Worm (Caenorhabditis elegans) whole organism, young adult: ENCODE results near the gene clr-1.

Experiments
- C17E4.6 ChIP-seq: fragments of 200-800 bp; sonication (Bioruptor generic); IDR thresholded peaks from 2 replicates; pipeline ENCODE4 v1.3.6; 2022; ENCODE audit warnings: missing genetic modification reagents, missing genetic modification characterization, missing compliant biosample characterization
- F39B2.1 ChIP-seq: fragments of 200-800 bp; sonication (Bioruptor generic); IDR thresholded peaks from 2 replicates; pipeline ENCODE4 v1.3.6; 2022; ENCODE audit warnings: missing genetic modification reagents, missing genetic modification characterization, missing compliant biosample characterization
- F49E8.2 ChIP-seq: sonication (generic microtip); optimal IDR thresholded peaks from 3 replicates; lab custom pipeline; 2017; ENCODE audit warnings: missing genetic modification characterization, mild to moderate bottlenecking, missing compliant biosample characterization, antibody characterized with exemption, moderate library complexity; ENCODE audit not compliant: insufficient read depth
- K11D2.4 ChIP-seq: fragments of 200-800 bp; sonication (Bioruptor generic); IDR thresholded peaks from 2 replicates; pipeline ENCODE4 v1.3.6; 2022; ENCODE audit warnings: missing genetic modification reagents, missing genetic modification characterization, missing compliant biosample characterization
- T26A5.8 ChIP-seq: sonication (generic microtip); optimal IDR thresholded peaks from 2 replicates; lab custom pipeline; 2016; ENCODE audit warnings: missing genetic modification characterization, missing compliant biosample characterization
- Y67H2A.10 ChIP-seq: fragments of 200-800 bp; sonication (Bioruptor generic); conservative IDR thresholded peaks from 2 replicates; pipeline ENCODE4 v1.3.6; 2022; ENCODE audit warnings: missing genetic modification reagents, missing genetic modification characterization, missing compliant biosample characterization
- ZK185.1 ChIP-seq: sonication (generic microtip); optimal IDR thresholded peaks from 2 replicates; lab custom pipeline; 2016; ENCODE audit warnings: mild to moderate bottlenecking, missing genetic modification characterization, missing compliant biosample characterization; ENCODE audit not compliant: poor library complexity, severe bottlenecking
- aptf-3 ChIP-seq: fragments of 200-800 bp; sonication (Bioruptor generic); IDR thresholded peaks from 2 replicates; pipeline ENCODE4 v1.3.6; 2022; ENCODE audit warnings: missing genetic modification characterization, missing compliant biosample characterization
- athp-1 ChIP-seq: sonication (generic microtip); optimal IDR thresholded peaks from 2 replicates; lab custom pipeline; 2017; ENCODE audit warnings: mild to moderate bottlenecking, missing genetic modification characterization, missing compliant biosample characterization
- attf-3 ChIP-seq: fragments of 200-800 bp; sonication (Bioruptor generic); conservative IDR thresholded peaks from 2 replicates; pipeline ENCODE4 v1.3.6; 2022; ENCODE audit warnings: missing genetic modification reagents, missing genetic modification characterization, missing compliant biosample characterization
- attf-5 ChIP-seq: fragments of 200-800 bp; sonication (Bioruptor generic); optimal IDR thresholded peaks from 2 replicates; lab custom pipeline; 2018; ENCODE audit warnings: mild to moderate bottlenecking, missing genetic modification characterization, missing compliant biosample characterization
- attf-6 ChIP-seq: fragments of 200-800 bp; sonication (Bioruptor generic); IDR thresholded peaks from 2 replicates; pipeline ENCODE4 v1.3.6; 2022; ENCODE audit warnings: missing genetic modification reagents, missing genetic modification characterization, missing compliant biosample characterization
- bed-1 ChIP-seq: fragments of 200-800 bp; sonication (Bioruptor generic); IDR thresholded peaks from 2 replicates; pipeline ENCODE4 v1.3.6; 2022; ENCODE audit warnings: missing genetic modification reagents, missing genetic modification characterization, missing compliant biosample characterization
- ccch-3 ChIP-seq: fragments of 200-800 bp; sonication (Bioruptor generic); optimal IDR thresholded peaks from 2 replicates; lab custom pipeline; 2018; ENCODE audit warnings: mild to moderate bottlenecking, missing genetic modification characterization, missing compliant biosample characterization
- cebp-1 ChIP-seq, 2 experiments: fragments of 200-800 bp in 1 of 2; sonication (Bioruptor generic) in 1 of 2; sonication (generic microtip) in 1 of 2; IDR thresholded peaks in 1 of 2; optimal IDR thresholded peaks in 1 of 2; 2 replicates each; pipeline versions ENCODE4 v1.3.6 to Lab custom; 2017 to 2022; ENCODE audit warnings: missing compliant biosample characterization in 2 of 2, missing genetic modification characterization in 2 of 2, mild to moderate bottlenecking in 1 of 2, missing genetic modification reagents in 1 of 2, moderate library complexity in 1 of 2
- ceh-100 ChIP-seq: fragments of 200-800 bp; sonication (Bioruptor generic); IDR thresholded peaks from 2 replicates; pipeline ENCODE4 v1.3.6; 2022; ENCODE audit warnings: missing genetic modification reagents, missing genetic modification characterization, missing compliant biosample characterization
- ceh-27 ChIP-seq: fragments of 200-800 bp; sonication (Bioruptor generic); optimal IDR thresholded peaks from 2 replicates; lab custom pipeline; 2018; ENCODE audit warnings: mild to moderate bottlenecking, missing genetic modification characterization, moderate library complexity, missing compliant biosample characterization
- ceh-91 ChIP-seq: fragments of 200-800 bp; sonication (Bioruptor generic); IDR thresholded peaks from 2 replicates; pipeline ENCODE4 v1.3.6; 2022; ENCODE audit warnings: missing genetic modification reagents, missing genetic modification characterization, missing compliant biosample characterization
- dpff-1 ChIP-seq: sonication (generic microtip); optimal IDR thresholded peaks from 2 replicates; lab custom pipeline; 2017; ENCODE audit warnings: mild to moderate bottlenecking, missing genetic modification characterization, missing compliant biosample characterization
- fkh-3 ChIP-seq: sonication (generic microtip); optimal IDR thresholded peaks from 2 replicates; lab custom pipeline; 2016; ENCODE audit warnings: mild to moderate bottlenecking, missing genetic modification characterization, missing compliant biosample characterization
- hmg-1.2 ChIP-seq: fragments of 200-800 bp; sonication (Bioruptor generic); IDR thresholded peaks from 2 replicates; pipeline ENCODE4 v1.3.6; 2022; ENCODE audit warnings: missing genetic modification reagents, missing genetic modification characterization, missing compliant biosample characterization
- hmg-20 ChIP-seq: fragments of 200-800 bp; sonication (Bioruptor generic); IDR thresholded peaks from 2 replicates; pipeline ENCODE4 v1.3.6; 2022; ENCODE audit warnings: missing genetic modification reagents, missing genetic modification characterization, missing compliant biosample characterization
- hrde-1 ChIP-seq: sonication (generic microtip); optimal IDR thresholded peaks from 2 replicates; lab custom pipeline; 2016; ENCODE audit warnings: missing genetic modification characterization, mild to moderate bottlenecking, missing compliant biosample characterization, moderate library complexity, missing genotype, missing genetic modification reagents, borderline replicate concordance
- let-526 ChIP-seq: fragments of 200-800 bp; sonication (Bioruptor generic); IDR thresholded peaks from 2 replicates; pipeline ENCODE4 v1.3.6; 2022; ENCODE audit warnings: missing genetic modification reagents, missing genetic modification characterization, missing compliant biosample characterization
- lin-35 ChIP-seq, 3 experiments: fragments of 150-350 bp in 2 of 3; sonication (generic microtip) in 1 of 3; optimal IDR thresholded peaks; 2 replicates each; lab custom pipeline; 2014 to 2018; ENCODE audit warnings: missing biosample characterization in 3 of 3, missing genetic modification characterization in 3 of 3, missing genetic modification reagents in 3 of 3
- lin-40 ChIP-seq: sonication (generic microtip); optimal IDR thresholded peaks from 2 replicates; lab custom pipeline; 2016; ENCODE audit warnings: missing genetic modification characterization, mild to moderate bottlenecking, missing compliant biosample characterization, missing genotype, missing genetic modification reagents
- lin-54 ChIP-seq: fragments of 200-800 bp; sonication (Bioruptor generic); optimal IDR thresholded peaks from 2 replicates; lab custom pipeline; 2018; ENCODE audit warnings: mild to moderate bottlenecking, missing genetic modification characterization, missing compliant biosample characterization
- madf-10 ChIP-seq: sonication (generic microtip); optimal IDR thresholded peaks from 2 replicates; lab custom pipeline; 2016; ENCODE audit warnings: mild to moderate bottlenecking, missing genetic modification characterization, missing compliant biosample characterization
- madf-3 ChIP-seq: fragments of 200-800 bp; sonication (Bioruptor generic); IDR thresholded peaks from 2 replicates; pipeline ENCODE4 v1.3.6; 2022; ENCODE audit warnings: missing genetic modification reagents, missing genetic modification characterization, missing compliant biosample characterization
- madf-8 ChIP-seq: fragments of 200-800 bp; sonication (Bioruptor generic); conservative IDR thresholded peaks from 2 replicates; pipeline ENCODE4 v1.3.6; 2022; ENCODE audit warnings: missing genetic modification reagents, missing genetic modification characterization, missing compliant biosample characterization
- mcd-1 ChIP-seq: fragments of 200-800 bp; sonication (Bioruptor generic); IDR thresholded peaks from 2 replicates; pipeline ENCODE4 v1.3.6; 2022; ENCODE audit warnings: missing genetic modification reagents, missing genetic modification characterization, missing compliant biosample characterization
- mes-4 ChIP-seq: sonication (generic microtip); optimal IDR thresholded peaks from 2 replicates; lab custom pipeline; 2016; ENCODE audit warnings: missing genotype, missing genetic modification characterization, missing compliant biosample characterization
- nfyb-1 ChIP-seq: fragments of 200-800 bp; sonication (Bioruptor generic); IDR thresholded peaks from 2 replicates; pipeline ENCODE4 v1.3.6; 2022; ENCODE audit warnings: missing genetic modification reagents, missing genetic modification characterization, missing compliant biosample characterization
- nhr-179 ChIP-seq: sonication (generic microtip); optimal IDR thresholded peaks from 2 replicates; lab custom pipeline; 2016; ENCODE audit warnings: mild to moderate bottlenecking, missing genetic modification characterization, missing compliant biosample characterization
- nhr-27 ChIP-seq: fragments of 200-800 bp; sonication (Bioruptor generic); optimal IDR thresholded peaks from 2 replicates; lab custom pipeline; 2018; ENCODE audit warnings: mild to moderate bottlenecking, missing genetic modification characterization, moderate library complexity, missing compliant biosample characterization
- nhr-80 ChIP-seq: sonication (generic microtip); optimal IDR thresholded peaks from 2 replicates; lab custom pipeline; 2016; ENCODE audit warnings: missing genetic modification characterization, missing compliant biosample characterization
- nhr-90 ChIP-seq: sonication (generic microtip); optimal IDR thresholded peaks from 2 replicates; lab custom pipeline; 2016; ENCODE audit warnings: missing genotype, mild to moderate bottlenecking, missing genetic modification characterization, missing compliant biosample characterization
- pbrm-1 ChIP-seq: fragments of 200-800 bp; sonication (Bioruptor generic); IDR thresholded peaks from 2 replicates; pipeline ENCODE4 v1.3.6; 2022; ENCODE audit warnings: missing genetic modification reagents, missing genetic modification characterization, missing compliant biosample characterization
- rec-8 ChIP-seq, 2 experiments: sonication (generic microtip); optimal IDR thresholded peaks; 2 replicates each; lab custom pipeline; 2016; ENCODE audit warnings: mild to moderate bottlenecking in 2 of 2, missing genetic modification characterization in 2 of 2, missing genetic modification reagents in 2 of 2, missing genotype in 2 of 2, missing biosample characterization in 1 of 2, missing compliant biosample characterization in 1 of 2, moderate library complexity in 1 of 2
- tbp1 ChIP-seq: fragments of 200-800 bp; sonication (Bioruptor generic); optimal IDR thresholded peaks from 2 replicates; lab custom pipeline; 2018; ENCODE audit warnings: mild to moderate bottlenecking, missing genetic modification characterization, missing compliant biosample characterization
- zfh-2 ChIP-seq: fragments of 200-800 bp; sonication (Bioruptor generic); conservative IDR thresholded peaks from 2 replicates; pipeline ENCODE4 v1.3.6; 2022; ENCODE audit warnings: missing genetic modification reagents, missing genetic modification characterization, missing compliant biosample characterization
- ztf-18 ChIP-seq: sonication (generic microtip); optimal IDR thresholded peaks from 2 replicates; lab custom pipeline; 2016; ENCODE audit warnings: missing genotype, mild to moderate bottlenecking, missing genetic modification characterization, missing compliant biosample characterization
- ztf-28 ChIP-seq: fragments of 200-800 bp; sonication (Bioruptor generic); IDR thresholded peaks from 2 replicates; pipeline ENCODE4 v1.3.6; 2022; ENCODE audit warnings: missing genetic modification reagents, missing genetic modification characterization, missing compliant biosample characterization
- ztf-6 ChIP-seq: fragments of 200-800 bp; sonication (Bioruptor generic); IDR thresholded peaks from 2 replicates; pipeline ENCODE4 v1.3.6; 2022; ENCODE audit warnings: missing genetic modification reagents, missing genetic modification characterization, missing compliant biosample characterization

The clr-1 gene

DNA sequence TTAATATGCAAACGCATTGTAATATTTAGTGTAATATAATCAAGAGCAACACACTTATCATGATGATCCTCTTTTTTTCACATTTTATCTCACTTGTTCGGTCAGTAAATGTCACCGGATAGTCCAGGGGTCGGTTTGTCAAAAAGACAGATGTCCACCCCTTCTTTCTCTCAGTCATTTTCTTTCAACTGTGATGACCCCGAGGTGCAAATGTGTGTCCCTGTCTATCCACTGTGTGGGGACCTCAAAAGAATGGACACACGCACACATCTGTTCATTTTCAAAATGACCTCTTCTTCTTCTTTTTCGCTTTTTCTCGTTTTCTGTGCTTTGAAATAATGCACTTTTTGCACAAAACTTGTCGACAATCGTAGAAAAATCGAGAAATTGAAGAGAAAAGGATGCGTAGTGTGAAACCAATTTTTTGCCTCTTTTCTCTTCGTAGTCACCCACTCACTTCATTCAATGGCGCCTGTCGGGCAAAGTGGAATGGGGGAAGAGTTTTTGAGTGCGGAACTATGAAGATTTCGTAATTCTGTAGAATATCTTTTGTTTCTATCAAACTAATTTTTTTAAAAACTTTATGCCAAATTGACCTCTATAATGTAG lies 2.4 kb upstream of the clr-1 start:
- no peak for TF ChIP-seq cebp-1 (GFP tag; IDR thresholded peaks at IDR 0.05; lab: Robert Waterston, UW)
- peak; percentile 70 for TF ChIP-seq cebp-1 (tag; optimal IDR thresholded peaks at IDR 0.05; lab: Kevin White, UChicago)
- TF ChIP-seq bed-1 (GFP tag; lab: Robert Waterston, UW): no peak
- TF ChIP-seq hmg-20 (GFP tag; lab: Robert Waterston, UW): no peak
- TF ChIP-seq let-526 (GFP tag; lab: Robert Waterston, UW): no peak

DNA sequence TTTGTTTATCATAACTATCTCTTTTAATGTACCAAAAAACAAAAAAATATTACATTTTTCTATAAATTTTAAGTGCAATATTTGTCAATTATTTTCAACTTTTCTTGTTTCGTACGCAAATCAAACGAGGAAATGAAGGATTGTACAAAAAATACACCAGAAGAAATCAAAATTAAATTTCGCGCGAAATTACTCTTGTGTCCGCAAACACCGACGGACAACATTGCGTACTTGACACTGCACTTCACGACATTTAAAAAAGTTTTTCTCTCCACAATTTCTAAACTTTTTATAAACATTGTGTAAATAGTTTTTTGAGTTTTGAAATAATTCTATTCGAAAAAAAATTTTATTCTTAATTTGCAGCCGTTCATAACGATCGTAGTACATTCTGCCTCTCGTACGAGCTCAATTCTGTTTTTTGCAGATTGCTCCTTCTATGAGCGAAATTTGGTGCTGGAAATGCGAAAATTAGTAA lies 7.8 kb downstream of the clr-1 start, which contains the start of gene mrps-16:
Gene mrps-16 (plus strand): TSS at position 428 of the 478 bp plus-strand sequence.
- TF ChIP-seq ccch-3 (no peak), nhr-27 (tag; lab: Kevin White, UChicago) (no peak), zfh-2 (GFP tag; lab: Robert Waterston, UW) (no peak), nhr-90 (no peak), madf-10 (tag; lab: Kevin White, UChicago) (no peak), T26A5.8 (tag; lab: Kevin White, UChicago) (no peak), ztf-6 (no peak), rec-8 (tag; optimal IDR thresholded peaks at IDR 0.05; lab: Kevin White, UChicago) (no peak), ceh-27 (GFP tag; lab: Kevin White, UChicago) (no peak), hmg-20 (GFP tag; lab: Robert Waterston, UW) (no peak), aptf-3 (GFP tag; lab: Robert Waterston, UW) (no peak), F49E8.2 (tag; lab: Kevin White, UChicago) (no peak), hrde-1 (tag; lab: Kevin White, UChicago) (no peak), lin-40 (tag; lab: Kevin White, UChicago) (peak; percentile 23), lin-35 (GFP tag; optimal IDR thresholded peaks at IDR 0.05; lab: Kevin White, UChicago) (peak in 2 of 3 experiments; percentile 27 to 91), lin-54 (GFP tag; lab: Kevin White, UChicago) (peak; percentile 87), ceh-100 (GFP tag; lab: Robert Waterston, UW) (no peak), Y67H2A.10 (GFP tag; lab: Robert Waterston, UW) (no peak), F39B2.1 (no peak), cebp-1 (GFP tag; IDR thresholded peaks at IDR 0.05; lab: Robert Waterston, UW) (no peak), cebp-1 (tag; optimal IDR thresholded peaks at IDR 0.05; lab: Kevin White, UChicago) (peak; percentile 28), pbrm-1 (GFP tag; lab: Robert Waterston, UW) (0 out of 2 replicates have a peak, but pooled peaks have one; percentile 19), athp-1 (tag; lab: Kevin White, UChicago) (no peak), tbp1 (peak; percentile 25), nhr-179 (no peak), nhr-80 (tag; lab: Kevin White, UChicago) (no peak), ceh-91 (0 out of 2 replicates have a peak, but pooled peaks have one; percentile 17), madf-8 (GFP tag; lab: Robert Waterston, UW) (peak; percentile 43), ZK185.1 (tag; lab: Kevin White, UChicago) (peak; percentile 54), C17E4.6 (GFP tag; lab: Robert Waterston, UW) (no peak), mcd-1 (GFP tag; lab: Robert Waterston, UW) (peak; percentile 26; the same call in 1 of the 2 replicates), nfyb-1 (GFP tag; lab: Robert Waterston, UW) (no peak), dpff-1 (no peak), attf-3 (GFP tag; lab: Robert Waterston, UW) (no peak), hmg-1.2 (GFP tag; lab: Robert Waterston, UW) (peak; percentile 31; the same call in 1 of the 2 replicates), attf-6 (GFP tag; lab: Robert Waterston, UW) (no peak), madf-3 (GFP tag; lab: Robert Waterston, UW) (0 out of 2 replicates have a peak, but pooled peaks have one; percentile 50), attf-5 (GFP tag; lab: Kevin White, UChicago) (no peak), ztf-18 (no peak), mes-4 (tag; lab: Kevin White, UChicago) (no peak), K11D2.4 (GFP tag; lab: Robert Waterston, UW) (no peak), ztf-28 (GFP tag; lab: Robert Waterston, UW) (no peak), fkh-3 (tag; lab: Kevin White, UChicago) (no peak)
